Fruit fly (Drosophila melanogaster) whole organism, embryonic: Measurements from ENCODE around the gene CG13069.

Experiments
- CG10462 ChIP-seq: fragments of 200-800 bp; sonication (Bioruptor generic); optimal IDR thresholded peaks from 2 replicates; lab custom pipeline; 2016; ENCODE audit warnings: missing biosample characterization, missing genetic modification characterization
- CG10543 ChIP-seq: fragments of 200-800 bp; sonication (Bioruptor generic); optimal IDR thresholded peaks from 3 replicates; lab custom pipeline; 2017; ENCODE audit warnings: missing biosample characterization, mild to moderate bottlenecking, missing genetic modification characterization, moderate library complexity
- CG12071 ChIP-seq: fragments of 200-800 bp; sonication (Bioruptor generic); optimal IDR thresholded peaks from 3 replicates; lab custom pipeline; 2018; ENCODE audit warnings: missing biosample characterization, mild to moderate bottlenecking, missing genetic modification characterization
- CG13424 ChIP-seq: fragments of 200-800 bp; sonication (Bioruptor generic); optimal IDR thresholded peaks from 2 replicates; lab custom pipeline; 2019; ENCODE audit warnings: missing biosample characterization, mild to moderate bottlenecking, missing genetic modification characterization, moderate library complexity
- CG15011 ChIP-seq: fragments of 200-800 bp; sonication (Bioruptor generic); optimal IDR thresholded peaks from 3 replicates; lab custom pipeline; 2018; ENCODE audit warnings: missing biosample characterization, mild to moderate bottlenecking, missing genetic modification characterization
- CG17361 ChIP-seq: fragments of 200-800 bp; sonication (Bioruptor generic); IDR thresholded peaks from 3 replicates; pipeline ENCODE4 v1.3.6; 2022; ENCODE audit warnings: missing biosample characterization, missing genetic modification characterization
- CG17612 ChIP-seq: fragments of 200-800 bp; sonication (Bioruptor generic); IDR thresholded peaks from 2 replicates; pipeline ENCODE4 v1.3.6; 2022; ENCODE audit warnings: missing biosample characterization, missing genetic modification characterization
- CG17829 ChIP-seq: fragments of 200-800 bp; optimal IDR thresholded peaks from 2 replicates; lab custom pipeline; 2019; ENCODE audit warnings: missing biosample characterization, mild to moderate bottlenecking, missing genetic modification characterization, moderate library complexity
- CG18764 ChIP-seq: fragments of 200-800 bp; sonication (Bioruptor generic); optimal IDR thresholded peaks from 3 replicates; lab custom pipeline; 2016; ENCODE audit warnings: missing biosample characterization, missing genetic modification characterization
- CG2202 ChIP-seq: fragments of 200-800 bp; sonication (Bioruptor generic); optimal IDR thresholded peaks from 2 replicates; lab custom pipeline; 2018; ENCODE audit warnings: missing biosample characterization, mild to moderate bottlenecking, missing genetic modification characterization
- CG31224 ChIP-seq: fragments of 200-800 bp; sonication (Bioruptor generic); IDR thresholded peaks from 2 replicates; pipeline ENCODE4 v1.3.6; 2022; ENCODE audit warnings: missing biosample characterization, missing genetic modification characterization
- CG31441 ChIP-seq: fragments of 200-800 bp; sonication (Bioruptor generic); IDR thresholded peaks from 2 replicates; pipeline ENCODE4 v1.3.6; 2022; ENCODE audit warnings: missing biosample characterization, missing genetic modification characterization
- CG34376 ChIP-seq: fragments of 200-800 bp; sonication (Bioruptor generic); optimal IDR thresholded peaks from 2 replicates; lab custom pipeline; 2018; ENCODE audit warnings: missing biosample characterization, mild to moderate bottlenecking, missing genetic modification characterization
- CG6689 ChIP-seq: fragments of 200-800 bp; sonication (Bioruptor generic); IDR thresholded peaks from 2 replicates; pipeline ENCODE4 v1.3.6; 2022; ENCODE audit warnings: missing biosample characterization, missing genetic modification characterization
- CG8290 ChIP-seq, 3 experiments: fragments of 200-800 bp; sonication (Bioruptor generic); optimal IDR thresholded peaks; 2 replicates each; lab custom pipeline; 2016 to 2019; ENCODE audit warnings: missing biosample characterization in 3 of 3, missing genetic modification characterization in 3 of 3, mild to moderate bottlenecking in 2 of 3, moderate library complexity in 1 of 3
- CG9215 ChIP-seq: fragments of 200-800 bp; sonication (Bioruptor generic); IDR thresholded peaks from 2 replicates; pipeline ENCODE4 v1.3.6; 2022; ENCODE audit warnings: missing biosample characterization, missing genetic modification characterization
- D19B ChIP-seq: fragments of 200-800 bp; sonication (Bioruptor generic); optimal IDR thresholded peaks from 2 replicates; lab custom pipeline; 2017; ENCODE audit warnings: missing biosample characterization, mild to moderate bottlenecking, missing genetic modification characterization
- Drgx ChIP-seq: fragments of 200-800 bp; sonication (Bioruptor generic); IDR thresholded peaks from 2 replicates; pipeline ENCODE4 v1.3.6; 2022; ENCODE audit warnings: missing biosample characterization, missing genetic modification characterization
- Eip74EF ChIP-seq, 2 experiments: fragments of 200-800 bp in 1 of 2; fragments of >200 bp in 1 of 2; sonication (Bioruptor generic) in 1 of 2; optimal IDR thresholded peaks; 2 replicates each; lab custom pipeline; 2017 to 2019; ENCODE audit warnings: missing biosample characterization in 2 of 2, missing genetic modification characterization in 2 of 2, mild to moderate bottlenecking in 1 of 2, moderate library complexity in 1 of 2
- Hmr ChIP-seq: fragments of 200-800 bp; sonication (Bioruptor generic); optimal IDR thresholded peaks from 3 replicates; lab custom pipeline; 2017; ENCODE audit warnings: mild to moderate bottlenecking, missing biosample characterization, missing genetic modification reagents, missing genetic modification characterization
- Hr78 ChIP-seq, 2 experiments: fragments of 200-800 bp in 1 of 2; fragments of >200 bp in 1 of 2; sonication (Bioruptor generic) in 1 of 2; optimal IDR thresholded peaks; 2 replicates each; lab custom pipeline; 2017 to 2019; ENCODE audit warnings: missing biosample characterization in 2 of 2, missing genetic modification characterization in 2 of 2, mild to moderate bottlenecking in 1 of 2, moderate library complexity in 1 of 2
- Lpt ChIP-seq: fragments of >200 bp; optimal IDR thresholded peaks from 2 replicates; lab custom pipeline; 2018; ENCODE audit warnings: missing biosample characterization, missing genetic modification characterization
- MTF-1 ChIP-seq: fragments of 200-800 bp; sonication (Bioruptor generic); optimal IDR thresholded peaks from 2 replicates; lab custom pipeline; 2018; ENCODE audit warnings: missing biosample characterization, mild to moderate bottlenecking, missing genetic modification characterization, borderline replicate concordance
- Mes4 ChIP-seq: fragments of 200-800 bp; sonication (Bioruptor generic); optimal IDR thresholded peaks from 2 replicates; lab custom pipeline; 2016; ENCODE audit warnings: missing biosample characterization, missing genetic modification characterization
- Optix ChIP-seq: fragments of 200-800 bp; sonication (Bioruptor generic); IDR thresholded peaks from 3 replicates; pipeline ENCODE4 v1.3.6; 2022; ENCODE audit warnings: missing biosample characterization, missing genetic modification characterization
- Ssrp ChIP-seq: fragments of 200-800 bp; sonication (Bioruptor generic); optimal IDR thresholded peaks from 2 replicates; lab custom pipeline; 2018; ENCODE audit warnings: missing biosample characterization, mild to moderate bottlenecking, missing genetic modification characterization, moderate library complexity
- Stat92E ChIP-seq, 3 experiments: fragments of >200 bp in 2 of 3; fragments of 200-800 bp in 1 of 3; sonication (Bioruptor generic) in 1 of 3; optimal IDR thresholded peaks; 2 replicates each; lab custom pipeline; 2017 to 2019; ENCODE audit warnings: missing biosample characterization in 3 of 3, missing genetic modification characterization in 3 of 3, mild to moderate bottlenecking in 1 of 3, moderate library complexity in 1 of 3
- Usf ChIP-seq: fragments of 200-800 bp; sonication (Bioruptor generic); optimal IDR thresholded peaks from 2 replicates; lab custom pipeline; 2017; ENCODE audit warnings: missing genotype, missing biosample characterization, missing genetic modification characterization
- YL-1 ChIP-seq: fragments of 200-800 bp; sonication (Bioruptor generic); optimal IDR thresholded peaks from 3 replicates; lab custom pipeline; 2017; ENCODE audit warnings: missing biosample characterization, mild to moderate bottlenecking, missing genetic modification characterization
- bowl ChIP-seq: fragments of 200-800 bp; sonication (Bioruptor generic); IDR thresholded peaks from 2 replicates; pipeline ENCODE4 v1.3.6; 2022; ENCODE audit warnings: missing biosample characterization, missing genetic modification characterization
- dysf ChIP-seq: fragments of 200-800 bp; sonication (Bioruptor generic); IDR thresholded peaks from 3 replicates; pipeline ENCODE4 v1.3.6; 2022; ENCODE audit warnings: missing biosample characterization, missing genetic modification characterization
- ems ChIP-seq: fragments of 200-800 bp; sonication (Bioruptor generic); optimal IDR thresholded peaks from 3 replicates; lab custom pipeline; 2016; ENCODE audit warnings: missing biosample characterization, missing genetic modification characterization
- exex ChIP-seq: fragments of 200-800 bp; sonication (Bioruptor generic); optimal IDR thresholded peaks from 4 replicates; lab custom pipeline; 2018; ENCODE audit warnings: missing biosample characterization, mild to moderate bottlenecking, missing genetic modification characterization, moderate library complexity
- ftz-f1 ChIP-seq: fragments of 200-800 bp; sonication (Bioruptor generic); optimal IDR thresholded peaks from 2 replicates; lab custom pipeline; 2016; ENCODE audit warnings: missing biosample characterization, missing genetic modification characterization
- fu2 ChIP-seq: fragments of 200-800 bp; sonication (Bioruptor generic); optimal IDR thresholded peaks from 2 replicates; lab custom pipeline; 2016; ENCODE audit warnings: missing biosample characterization, missing genetic modification characterization
- kah ChIP-seq: fragments of 200-800 bp; sonication (Bioruptor generic); optimal IDR thresholded peaks from 2 replicates; lab custom pipeline; 2018; ENCODE audit warnings: missing biosample characterization, mild to moderate bottlenecking, missing genetic modification characterization
- ken ChIP-seq: fragments of 200-800 bp; sonication (Bioruptor generic); IDR thresholded peaks from 3 replicates; pipeline ENCODE4 v1.3.6; 2022; ENCODE audit warnings: missing biosample characterization, missing genetic modification characterization
- mirr ChIP-seq: fragments of 200-800 bp; sonication (Bioruptor generic); optimal IDR thresholded peaks from 3 replicates; lab custom pipeline; 2018; ENCODE audit warnings: missing biosample characterization, mild to moderate bottlenecking, missing genetic modification characterization
- onecut ChIP-seq: fragments of 200-800 bp; sonication (Bioruptor generic); IDR thresholded peaks from 2 replicates; pipeline ENCODE4 v1.3.6; 2022; ENCODE audit warnings: missing biosample characterization, missing genetic modification characterization
- pfk ChIP-seq: fragments of 200-800 bp; sonication (Bioruptor generic); optimal IDR thresholded peaks from 2 replicates; lab custom pipeline; 2018; ENCODE audit warnings: missing biosample characterization, mild to moderate bottlenecking, missing genetic modification characterization, moderate library complexity
- pzg ChIP-seq: fragments of 200-800 bp; sonication (Bioruptor generic); optimal IDR thresholded peaks from 3 replicates; lab custom pipeline; 2018; ENCODE audit warnings: missing biosample characterization, mild to moderate bottlenecking, missing genetic modification characterization, moderate library complexity
- sens ChIP-seq: fragments of 200-800 bp; sonication (Bioruptor generic); peaks from one replicate; lab custom pipeline; 2016; ENCODE audit warnings: missing biosample characterization, missing genetic modification characterization
- shn ChIP-seq: fragments of 200-800 bp; sonication (Bioruptor generic); optimal IDR thresholded peaks from 3 replicates; lab custom pipeline; 2016; ENCODE audit warnings: missing biosample characterization, missing genetic modification characterization
- slbo ChIP-seq: fragments of 200-800 bp; sonication (Bioruptor generic); IDR thresholded peaks from 2 replicates; pipeline ENCODE4 v1.3.6; 2022; ENCODE audit warnings: missing biosample characterization, missing genetic modification characterization
- stc ChIP-seq: fragments of 200-800 bp; sonication (Bioruptor generic); IDR thresholded peaks from 2 replicates; pipeline ENCODE4 v1.3.6; 2022; ENCODE audit warnings: missing biosample characterization, missing genetic modification characterization
- tna ChIP-seq: fragments of 200-800 bp; sonication (Bioruptor generic); IDR thresholded peaks from 2 replicates; pipeline ENCODE4 v1.3.6; 2022; ENCODE audit warnings: missing biosample characterization, missing genetic modification characterization; ENCODE audit not compliant: partially characterized antibody
- toy ChIP-seq: fragments of 200-800 bp; sonication (Bioruptor generic); IDR thresholded peaks from 2 replicates; pipeline ENCODE4 v1.3.6; 2022; ENCODE audit warnings: missing biosample characterization, missing genetic modification characterization
- wor ChIP-seq: fragments of 200-800 bp; sonication (Bioruptor generic); IDR thresholded peaks from 2 replicates; pipeline ENCODE4 v1.3.6; 2022; ENCODE audit warnings: missing biosample characterization, missing genetic modification characterization

Gene CG13069

DNA sequence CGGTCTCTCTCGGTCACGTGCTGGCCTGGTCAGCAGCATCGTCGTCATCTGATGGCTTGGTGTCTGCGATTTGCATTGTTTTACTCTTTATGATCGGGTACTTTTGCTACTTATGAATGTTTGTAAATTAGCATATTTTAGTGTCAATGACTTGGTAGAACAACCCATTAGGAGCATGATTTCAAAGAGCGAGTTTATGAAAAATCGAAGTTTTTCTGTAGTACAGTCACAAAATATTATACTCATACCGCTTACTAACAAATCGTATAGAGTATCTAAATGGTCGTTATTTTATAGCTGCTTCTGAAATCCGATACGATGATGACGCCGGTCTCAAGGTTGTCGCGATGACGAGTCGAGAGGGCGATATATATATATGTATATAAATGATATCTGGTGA, 21.1 kb downstream of the CG13069 start (continued):
- TF ChIP-seq CG17829 (tag; lab: Kevin White, UChicago) (no peak), shn (GFP tag; lab: Kevin White, UChicago) (no peak), tna (no peak), ftz-f1 (GFP tag; lab: Kevin White, UChicago) (no peak), CG34376 (GFP tag; lab: Kevin White, UChicago) (no peak), CG31441 (GFP tag; lab: Robert Waterston, UW) (0 out of 2 replicates have a peak, but pooled peaks have one; percentile 29), CG10543 (GFP tag; lab: Kevin White, UChicago) (no peak), exex (no peak), Mes4 (GFP tag; lab: Kevin White, UChicago) (no peak), Ssrp (tag; lab: Kevin White, UChicago) (no peak), CG15011 (GFP tag; lab: Kevin White, UChicago) (no peak), CG12071 (GFP tag; lab: Kevin White, UChicago) (peak; percentile 31), Eip74EF (GFP tag; optimal IDR thresholded peaks at IDR 0.05; lab: Kevin White, UChicago) (peak in 1 of 2 experiments; percentile 51), CG13424 (peak; percentile 54), ken (no peak), ems (GFP tag; lab: Kevin White, UChicago) (no peak), wor (GFP tag; lab: Robert Waterston, UW) (no peak), D19B (GFP tag; lab: Kevin White, UChicago) (no peak), CG9215 (GFP tag; lab: Robert Waterston, UW) (no peak), Usf (GFP tag; lab: Kevin White, UChicago) (no peak), bowl (GFP tag; lab: Robert Waterston, UW) (no peak), CG31224 (GFP tag; lab: Robert Waterston, UW) (no peak), Hr78 (GFP tag; optimal IDR thresholded peaks at IDR 0.05; lab: Kevin White, UChicago) (no peak), Stat92E (GFP tag; optimal IDR thresholded peaks at IDR 0.05; lab: Kevin White, UChicago) (no peak), slbo (GFP tag; lab: Robert Waterston, UW) (no peak), toy (GFP tag; lab: Robert Waterston, UW) (no peak), MTF-1 (no peak), CG10462 (GFP tag; lab: Kevin White, UChicago) (no peak), CG2202 (tag; lab: Kevin White, UChicago) (no peak), Optix (GFP tag; lab: Robert Waterston, UW) (no peak), CG17612 (GFP tag; lab: Robert Waterston, UW) (no peak), onecut (GFP tag; lab: Robert Waterston, UW) (no peak), dysf (GFP tag; lab: Robert Waterston, UW) (peak; percentile 56; the same call in 2 of the 3 replicates), Drgx (GFP tag; lab: Robert Waterston, UW) (no peak), CG18764 (no peak), YL-1 (GFP tag; lab: Kevin White, UChicago) (no peak), kah (GFP tag; lab: Kevin White, UChicago) (no peak), Lpt (GFP tag; lab: Kevin White, UChicago) (no peak), sens (peak; percentile 74), fu2 (no peak), CG17361 (GFP tag; lab: Robert Waterston, UW) (no peak), CG6689 (GFP tag; lab: Robert Waterston, UW) (0 out of 2 replicates have a peak, but pooled peaks have one; percentile 33), Hmr (GFP tag; lab: Kevin White, UChicago) (no peak), stc (no peak), mirr (GFP tag; lab: Kevin White, UChicago) (no peak), pzg (GFP tag; lab: Kevin White, UChicago) (no peak), pfk (GFP tag; lab: Kevin White, UChicago) (no peak), CG8290 (GFP tag; optimal IDR thresholded peaks at IDR 0.05; lab: Kevin White, UChicago) (no peak), CG8290 (tag; optimal IDR thresholded peaks at IDR 0.05; lab: Kevin White, UChicago) (peak in 1 of 2 experiments; percentile 46)
